Worm (Caenorhabditis elegans): ENCODE data around the gene sdz-5.

DNA sequence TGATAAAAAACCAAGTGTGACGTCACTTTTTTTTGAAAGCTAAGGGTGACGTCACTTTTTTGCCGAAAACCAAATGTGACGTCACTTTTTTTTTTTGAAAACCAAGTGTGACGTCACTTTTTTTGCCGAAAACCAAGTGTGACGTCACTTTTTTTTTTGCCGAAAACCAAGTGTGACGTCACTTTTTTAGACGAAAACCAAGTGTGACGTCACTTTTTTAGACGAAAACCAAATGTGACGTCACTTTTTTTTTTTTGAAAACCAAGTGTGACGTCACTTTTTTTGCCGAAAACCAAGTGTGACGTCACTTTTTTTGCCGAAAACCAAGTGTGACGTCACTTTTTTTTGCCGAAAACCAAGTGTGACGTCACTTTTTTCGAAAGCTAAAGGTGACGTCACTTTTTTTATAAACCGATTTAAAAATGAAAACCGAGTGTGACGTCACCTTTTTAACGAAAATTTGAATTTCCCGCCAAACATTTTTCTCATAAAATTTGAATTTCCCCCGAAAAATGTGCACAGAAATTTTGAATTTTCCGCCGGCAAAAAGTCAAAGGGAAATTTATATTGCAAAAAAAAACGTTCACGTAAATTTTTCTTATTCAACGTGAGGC, 10.6 kb upstream of the sdz-5 start:
- TF ChIP-seq pha-4 (tag; optimal IDR thresholded peaks at IDR 0.05) (no peak), ztf-4 (tag; optimal IDR thresholded peaks at IDR 0.05) (no peak)
